Worm (Caenorhabditis elegans): ENCODE data around the gene sre-21.

ce11 chrV:17722553-17722952 is 50.5 kb downstream of the sre-21 start:
- TF ChIP-seq him-1 (tag; optimal IDR thresholded peaks at IDR 0.05) (no peak), W03F9.2 (tag; optimal IDR thresholded peaks at IDR 0.05) (no peak)

Data from whole organism, L4/young adult.